Fruit fly (Drosophila melanogaster) whole organism, prepupa: ENCODE results near the gene Gr64f.

Experiments
- CG10669 ChIP-seq: fragments of 200-800 bp; sonication (Bioruptor generic); optimal IDR thresholded peaks from 3 replicates; lab custom pipeline; 2018; ENCODE audit warnings: missing biosample characterization, mild to moderate bottlenecking, missing genetic modification characterization, moderate library complexity
- CG11762 ChIP-seq: fragments of 200-800 bp; sonication (Bioruptor generic); optimal IDR thresholded peaks from 3 replicates; lab custom pipeline; 2016; ENCODE audit warnings: missing biosample characterization, missing genetic modification characterization; ENCODE audit not compliant: insufficient read depth
- CG1621 ChIP-seq: fragments of 200-800 bp; sonication (Bioruptor generic); optimal IDR thresholded peaks from 3 replicates; lab custom pipeline; 2018; ENCODE audit warnings: missing biosample characterization, mild to moderate bottlenecking, missing genetic modification characterization
- CG3032 ChIP-seq: fragments of 200-800 bp; optimal IDR thresholded peaks from 2 replicates; lab custom pipeline; 2019; ENCODE audit warnings: missing biosample characterization, mild to moderate bottlenecking, missing genetic modification characterization, moderate library complexity
- CG31627 ChIP-seq: fragments of 200-800 bp; sonication (Bioruptor generic); optimal IDR thresholded peaks from 3 replicates; lab custom pipeline; 2016; ENCODE audit warnings: missing biosample characterization, missing genetic modification characterization
- CG34406 ChIP-seq: fragments of 200-800 bp; sonication (Bioruptor generic); optimal IDR thresholded peaks from 3 replicates; lab custom pipeline; 2016; ENCODE audit warnings: missing biosample characterization, missing genetic modification characterization
- CG3919 ChIP-seq: fragments of 200-800 bp; sonication (Bioruptor generic); optimal IDR thresholded peaks from 3 replicates; lab custom pipeline; 2016; ENCODE audit warnings: missing biosample characterization, missing genetic modification characterization
- CG4318 ChIP-seq: fragments of 200-800 bp; sonication (Bioruptor generic); optimal IDR thresholded peaks from 3 replicates; lab custom pipeline; 2017; ENCODE audit warnings: missing biosample characterization, mild to moderate bottlenecking, missing genetic modification characterization
- CG8119 ChIP-seq: fragments of 200-800 bp; sonication (Bioruptor generic); IDR thresholded peaks from 3 replicates; pipeline ENCODE4 v1.3.6; 2022; ENCODE audit warnings: missing biosample characterization, missing genetic modification characterization
- CG8319 ChIP-seq: fragments of 200-800 bp; sonication (Bioruptor generic); optimal IDR thresholded peaks from 3 replicates; lab custom pipeline; 2016; ENCODE audit warnings: missing biosample characterization, missing genetic modification characterization
- CG8632 ChIP-seq: fragments of 200-800 bp; sonication (Bioruptor generic); optimal IDR thresholded peaks from 3 replicates; lab custom pipeline; 2016; ENCODE audit warnings: missing biosample characterization, missing genetic modification characterization
- Eip75B ChIP-seq: fragments of 200-800 bp; sonication (Bioruptor generic); optimal IDR thresholded peaks from 3 replicates; lab custom pipeline; 2016; ENCODE audit warnings: missing biosample characterization, missing genetic modification characterization
- Eip78C ChIP-seq: fragments of 200-800 bp; sonication (Bioruptor generic); peaks from one replicate; lab custom pipeline; 2016; ENCODE audit warnings: missing biosample characterization, missing genetic modification characterization
- Eip93F ChIP-seq: fragments of 200-800 bp; sonication (Bioruptor generic); optimal IDR thresholded peaks from 2 replicates; lab custom pipeline; 2016; ENCODE audit warnings: missing biosample characterization, mild to moderate bottlenecking, missing genetic modification characterization
- Ets21C ChIP-seq: fragments of 200-800 bp; sonication (Bioruptor generic); optimal IDR thresholded peaks from 3 replicates; lab custom pipeline; 2016; ENCODE audit warnings: missing biosample characterization, missing genetic modification characterization
- Ets96B ChIP-seq: fragments of 200-800 bp; optimal IDR thresholded peaks from 2 replicates; lab custom pipeline; 2019; ENCODE audit warnings: missing biosample characterization, mild to moderate bottlenecking, missing genetic modification characterization, moderate library complexity
- Gug ChIP-seq: fragments of 200-800 bp; sonication (Bioruptor generic); IDR thresholded peaks from 2 replicates; pipeline ENCODE4 v1.3.6; 2022; ENCODE audit warnings: missing biosample characterization, missing genetic modification characterization
- Hr38 ChIP-seq: sonication (Bioruptor generic); optimal IDR thresholded peaks from 2 replicates; lab custom pipeline; 2016; ENCODE audit warnings: missing biosample characterization, missing genetic modification characterization
- Hr39 ChIP-seq: fragments of 200-800 bp; sonication (Bioruptor generic); optimal IDR thresholded peaks from 2 replicates; lab custom pipeline; 2016; ENCODE audit warnings: missing biosample characterization, missing genetic modification characterization
- Hr4 ChIP-seq: fragments of 200-800 bp; sonication (Bioruptor generic); optimal IDR thresholded peaks from 3 replicates; lab custom pipeline; 2016; ENCODE audit warnings: missing biosample characterization, missing genetic modification characterization
- Met ChIP-seq: fragments of 200-800 bp; sonication (Bioruptor generic); optimal IDR thresholded peaks from 3 replicates; lab custom pipeline; 2016; ENCODE audit warnings: missing biosample characterization, missing genetic modification characterization
- OdsH ChIP-seq: fragments of 200-800 bp; sonication (Bioruptor generic); optimal IDR thresholded peaks from 3 replicates; lab custom pipeline; 2016; ENCODE audit warnings: missing biosample characterization, missing genetic modification characterization
- Sox14 ChIP-seq: fragments of 200-800 bp; sonication (Bioruptor generic); optimal IDR thresholded peaks from 3 replicates; lab custom pipeline; 2016; ENCODE audit warnings: missing biosample characterization, missing genetic modification characterization
- Sox15 ChIP-seq: fragments of 200-800 bp; sonication (Bioruptor generic); optimal IDR thresholded peaks from 3 replicates; lab custom pipeline; 2016; ENCODE audit warnings: missing biosample characterization, missing genetic modification characterization
- achi ChIP-seq: fragments of 200-800 bp; sonication (Bioruptor generic); optimal IDR thresholded peaks from 3 replicates; lab custom pipeline; 2016; ENCODE audit warnings: missing biosample characterization, missing genetic modification characterization
- dsx ChIP-seq: fragments of 200-800 bp; optimal IDR thresholded peaks from 3 replicates; lab custom pipeline; 2019; ENCODE audit warnings: missing biosample characterization, mild to moderate bottlenecking, missing genetic modification characterization, moderate library complexity; ENCODE audit not compliant: poor library complexity, severe bottlenecking
- eg ChIP-seq: fragments of 200-800 bp; sonication (Bioruptor generic); IDR thresholded peaks from 3 replicates; pipeline ENCODE4 v1.3.6; 2022; ENCODE audit warnings: missing biosample characterization, missing genetic modification characterization
- esn ChIP-seq: fragments of 200-800 bp; sonication (Bioruptor generic); optimal IDR thresholded peaks from 2 replicates; lab custom pipeline; 2016; ENCODE audit warnings: missing biosample characterization, mild to moderate bottlenecking, missing genetic modification characterization, moderate library complexity
- fd59A ChIP-seq: fragments of 200-800 bp; sonication (Bioruptor generic); optimal IDR thresholded peaks from 2 replicates; lab custom pipeline; 2017; ENCODE audit warnings: missing biosample characterization, mild to moderate bottlenecking, missing genetic modification characterization, missing genetic modification reagents
- fkh ChIP-seq: fragments of 200-800 bp; sonication (Bioruptor generic); optimal IDR thresholded peaks from 3 replicates; lab custom pipeline; 2017; ENCODE audit warnings: missing biosample characterization, mild to moderate bottlenecking, missing genetic modification characterization, moderate library complexity
- net ChIP-seq: fragments of 200-800 bp; sonication (Bioruptor generic); optimal IDR thresholded peaks from 3 replicates; lab custom pipeline; 2016; ENCODE audit warnings: missing biosample characterization, missing genetic modification characterization
- spab ChIP-seq: fragments of 200-800 bp; sonication (Bioruptor generic); optimal IDR thresholded peaks from 2 replicates; lab custom pipeline; 2017; ENCODE audit warnings: missing biosample characterization, mild to moderate bottlenecking, missing genetic modification characterization, missing genetic modification reagents
- ss ChIP-seq, 2 experiments: fragments of 200-800 bp; sonication (Bioruptor generic); optimal IDR thresholded peaks; 2 replicates in 1 of 2; 3 replicates in 1 of 2; lab custom pipeline; 2017 to 2018; ENCODE audit warnings: mild to moderate bottlenecking in 2 of 2, missing biosample characterization in 2 of 2, missing genetic modification characterization in 2 of 2, moderate library complexity in 1 of 2
- topi ChIP-seq: fragments of 200-800 bp; sonication (Bioruptor generic); optimal IDR thresholded peaks from 3 replicates; lab custom pipeline; 2016; ENCODE audit warnings: missing biosample characterization, missing genetic modification characterization
- vri ChIP-seq: fragments of 200-800 bp; sonication (Bioruptor generic); optimal IDR thresholded peaks from 3 replicates; lab custom pipeline; 2016; ENCODE audit warnings: missing biosample characterization, mild to moderate bottlenecking, missing genetic modification characterization

Gene Gr64f

DNA sequence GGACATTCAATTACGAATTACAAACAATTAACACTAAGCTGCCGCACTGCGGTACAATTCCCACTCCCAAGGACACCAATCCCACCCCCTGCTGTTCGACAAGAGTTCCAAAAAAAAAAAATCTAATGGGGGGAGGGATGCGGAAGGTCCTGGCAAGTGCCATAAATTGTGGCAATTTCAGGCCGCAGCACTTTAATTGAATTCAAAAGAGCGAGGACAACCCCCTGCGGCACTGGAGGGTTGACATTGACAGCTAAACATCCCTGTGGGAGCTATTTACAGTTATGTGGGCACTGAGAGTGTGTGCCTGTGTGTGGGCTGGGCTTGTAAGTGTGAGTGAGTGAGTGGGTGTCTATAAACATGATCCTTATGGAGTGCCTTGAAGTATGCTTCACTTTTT lies 41.3 kb downstream of the Gr64f start:
- TF ChIP-seq CG3032 (tag; lab: Kevin White, UChicago) (no peak), vri (GFP tag; lab: Kevin White, UChicago) (no peak), CG3919 (GFP tag; lab: Kevin White, UChicago) (no peak), net (no peak), fd59A (no peak), CG8319 (GFP tag; lab: Kevin White, UChicago) (no peak), Gug (GFP tag; lab: Robert Waterston, UW) (no peak), Eip93F (GFP tag; lab: Kevin White, UChicago) (no peak), ss (GFP tag; optimal IDR thresholded peaks at IDR 0.05; lab: Kevin White, UChicago) (no peak), fkh (no peak)

DNA sequence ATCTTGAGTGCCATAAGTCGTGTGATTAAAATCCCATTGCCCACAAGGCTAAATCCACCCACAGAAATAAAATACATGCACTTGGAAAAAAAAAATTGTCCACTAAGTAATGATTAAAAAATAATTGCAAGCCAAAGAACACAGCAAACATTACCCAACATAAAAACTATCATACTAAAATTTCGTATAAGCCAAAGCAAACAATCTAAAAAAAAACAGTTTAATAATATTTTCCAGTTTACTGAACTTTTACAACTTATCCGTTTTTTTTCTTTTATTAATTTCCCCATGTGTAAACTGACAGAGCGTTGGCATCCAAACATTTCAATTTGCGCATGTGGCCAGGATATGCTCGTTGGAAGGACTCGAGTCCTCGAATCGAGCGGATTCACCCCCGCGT lies 44.7 kb downstream of the Gr64f start:
- no peak for TF ChIP-seq Sox15 (GFP tag; lab: Kevin White, UChicago)
- TF ChIP-seq Sox14: no peak
- TF ChIP-seq Eip78C (GFP tag; lab: Kevin White, UChicago): no peak

DNA sequence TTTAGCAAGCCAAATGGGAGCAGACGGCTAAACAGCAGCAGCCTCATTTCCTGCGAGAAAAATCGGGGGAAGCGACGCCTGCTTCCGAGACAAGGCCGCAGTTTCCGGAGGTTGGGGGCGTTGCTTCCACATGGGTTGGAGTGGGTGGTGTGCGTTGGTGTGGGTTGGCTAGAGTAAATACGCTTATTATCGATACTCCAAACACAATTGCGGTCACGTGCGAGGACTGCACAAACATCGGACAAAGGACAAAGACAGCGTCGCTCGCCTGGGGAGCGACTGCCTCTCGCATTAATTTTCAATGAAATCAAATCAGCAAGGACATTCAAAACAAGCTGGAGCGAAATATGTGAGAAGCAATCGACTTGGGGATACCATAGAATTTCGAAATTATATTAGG lies 45.6 kb downstream of the Gr64f start:
- TF ChIP-seq CG34406 (GFP tag; lab: Kevin White, UChicago): no peak
- no peak for TF ChIP-seq CG11762 (GFP tag; lab: Kevin White, UChicago)
- no peak for TF ChIP-seq Hr38 (GFP tag; lab: Kevin White, UChicago)
- no peak for TF ChIP-seq fd59A
- TF ChIP-seq Eip93F (GFP tag; lab: Kevin White, UChicago): no peak
- TF ChIP-seq CG8319 (GFP tag; lab: Kevin White, UChicago): no peak
- TF ChIP-seq Eip78C (GFP tag; lab: Kevin White, UChicago): no peak
- TF ChIP-seq achi: no peak
- TF ChIP-seq eg: no peak
- no peak for TF ChIP-seq CG31627
- no peak for TF ChIP-seq Ets21C (GFP tag; lab: Kevin White, UChicago)

DNA sequence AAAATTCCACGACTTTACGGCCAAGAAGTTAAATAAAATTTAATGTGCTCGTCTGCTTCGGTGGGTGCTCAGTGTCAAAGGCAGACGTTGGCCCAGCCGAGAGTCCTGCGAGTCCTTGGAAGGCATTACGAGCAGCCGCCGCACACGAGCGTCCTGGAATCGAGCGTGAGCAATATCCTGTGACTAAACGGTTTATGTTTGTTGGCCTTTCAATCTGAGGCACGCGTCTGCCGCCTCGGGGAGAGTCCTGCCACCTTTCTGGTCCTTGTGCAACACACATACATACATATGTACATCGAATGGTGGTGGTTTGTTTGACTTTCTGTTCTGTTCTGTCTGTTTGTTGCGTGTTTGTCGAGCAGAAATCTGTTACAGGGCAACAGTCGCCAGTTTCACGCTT lies 47.8 kb downstream of the Gr64f start:
- TF ChIP-seq esn (GFP tag; lab: Kevin White, UChicago): no peak
- no peak for TF ChIP-seq dsx
- no peak for TF ChIP-seq CG1621 (tag; lab: Kevin White, UChicago)
- TF ChIP-seq CG3919 (GFP tag; lab: Kevin White, UChicago): no peak
- no peak for TF ChIP-seq CG34406 (GFP tag; lab: Kevin White, UChicago)
- TF ChIP-seq CG4318 (GFP tag; lab: Kevin White, UChicago): no peak
- TF ChIP-seq Hr39: no peak
- TF ChIP-seq Ets96B (tag; lab: Kevin White, UChicago): no peak
- TF ChIP-seq, all 60 proteins: peak for 0

DNA sequence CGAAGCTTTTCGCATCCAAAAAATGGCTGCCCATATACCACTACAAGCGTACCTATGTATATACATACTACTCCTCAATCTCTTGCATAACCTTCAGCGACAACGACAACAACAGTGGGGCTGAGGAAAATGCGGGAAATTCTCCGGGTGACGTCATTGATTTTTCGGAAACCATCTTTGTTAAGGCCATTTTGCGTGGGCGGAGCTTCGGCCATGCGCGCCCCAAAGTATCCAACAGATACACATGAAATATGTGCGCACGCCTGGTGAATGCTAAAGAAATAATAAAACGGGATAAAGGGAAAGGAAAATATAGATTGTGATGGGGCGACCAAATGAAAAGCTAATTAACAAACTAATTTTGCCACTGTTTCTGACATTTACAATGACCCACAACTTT lies 50.3 kb downstream of the Gr64f start:
- TF ChIP-seq dsx (no peak), Eip75B (GFP tag; lab: Kevin White, UChicago) (no peak), Gug (GFP tag; lab: Robert Waterston, UW) (no peak), CG8632 (GFP tag; lab: Kevin White, UChicago) (no peak), Hr4 (no peak), net (no peak), CG1621 (tag; lab: Kevin White, UChicago) (no peak), CG8119 (GFP tag; lab: Robert Waterston, UW) (no peak), CG34406 (GFP tag; lab: Kevin White, UChicago) (no peak), CG10669 (GFP tag; lab: Kevin White, UChicago) (no peak), Met (no peak), Eip93F (GFP tag; lab: Kevin White, UChicago) (no peak), Sox14 (no peak), OdsH (GFP tag; lab: Kevin White, UChicago) (no peak), spab (GFP tag; lab: Kevin White, UChicago) (no peak), CG4318 (GFP tag; lab: Kevin White, UChicago) (no peak), topi (GFP tag; lab: Kevin White, UChicago) (no peak)
